Worm (Caenorhabditis elegans) whole organism, L2 larva: ENCODE measurements around the gene srw-42.
"Not testable (repeated sequence)": the region's sequence is repeated elsewhere in the genome, so short reads cannot be mapped to it uniquely, and the experiment has no call there.

Experiments
- R02D3.7 ChIP-seq: fragments of 150-350 bp; optimal IDR thresholded peaks from 2 replicates; lab custom pipeline; 2014; ENCODE audit warnings: missing biosample characterization, missing genetic modification characterization
- ama-1 ChIP-seq: fragments of 150-350 bp; optimal IDR thresholded peaks from 2 replicates; lab custom pipeline; 2018; ENCODE audit warnings: inconsistent platforms
- elt-1 ChIP-seq: fragments of 150-350 bp; optimal IDR thresholded peaks from 2 replicates; lab custom pipeline; 2014; ENCODE audit warnings: missing biosample characterization, missing genetic modification characterization
- fos-1 ChIP-seq: fragments of 150-350 bp; optimal IDR thresholded peaks from 2 replicates; lab custom pipeline; 2014; ENCODE audit warnings: missing biosample characterization, missing genetic modification characterization
- nhr-77 ChIP-seq: fragments of 150-350 bp; optimal IDR thresholded peaks from 2 replicates; lab custom pipeline; 2014; ENCODE audit warnings: missing biosample characterization, missing genetic modification characterization

DNA sequence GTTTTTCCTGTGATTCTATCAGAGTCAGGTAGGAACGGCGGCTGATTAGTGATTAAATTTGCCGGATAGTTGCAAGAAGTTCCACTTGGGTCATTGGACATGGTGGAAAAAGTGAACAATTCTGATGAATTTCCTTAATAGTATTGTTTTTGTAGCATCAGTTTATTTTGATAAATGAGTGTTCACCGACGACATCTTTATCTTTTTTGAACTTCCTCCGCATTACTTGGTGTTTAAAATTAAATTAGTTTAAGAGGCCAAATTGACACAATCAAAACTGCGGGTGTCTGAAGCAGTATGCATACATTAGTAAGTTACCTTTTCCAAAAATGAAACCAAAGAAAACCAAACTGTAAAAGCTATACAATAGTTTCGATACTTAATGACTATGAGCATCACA lies 44.4 kb downstream of the srw-42 start, which contains the start of gene W06G6.11:
- TF ChIP-seq R02D3.7; fos-1; ama-1 (lab: Kevin White, UChicago); elt-1 (tag; lab: Kevin White, UChicago); nhr-77 (tag; lab: Kevin White, UChicago): not testable (repeated sequence)
